Worm (Caenorhabditis elegans) whole organism, L3 larva: ENCODE data around the gene K05F1.10.

Experiments
- R02D3.7 ChIP-seq: fragments of 150-350 bp; optimal IDR thresholded peaks from 2 replicates; lab custom pipeline; 2014; ENCODE audit warnings: missing biosample characterization, missing genetic modification characterization
- ZK546.5 ChIP-seq: sonication (generic microtip); optimal IDR thresholded peaks from 2 replicates; lab custom pipeline; 2017; ENCODE audit warnings: missing biosample characterization, missing genetic modification characterization
- ama-1 ChIP-seq: fragments of 150-350 bp; optimal IDR thresholded peaks from 2 replicates; lab custom pipeline; 2018
- ceh-16 ChIP-seq: sonication (generic microtip); optimal IDR thresholded peaks from 2 replicates; lab custom pipeline; 2017; ENCODE audit warnings: missing biosample characterization, missing genetic modification characterization
- daf-12 ChIP-seq: fragments of 150-350 bp; optimal IDR thresholded peaks from 2 replicates; lab custom pipeline; 2014; ENCODE audit warnings: missing biosample characterization, missing genetic modification reagents, missing genetic modification characterization
- egl-5 ChIP-seq: fragments of 150-350 bp; optimal IDR thresholded peaks from 2 replicates; lab custom pipeline; 2017; ENCODE audit warnings: missing biosample characterization, missing genetic modification reagents, missing genetic modification characterization, inconsistent platforms
- elt-1 ChIP-seq: fragments of 150-350 bp; optimal IDR thresholded peaks from 2 replicates; lab custom pipeline; 2014; ENCODE audit warnings: missing biosample characterization, missing genetic modification characterization
- elt-2 ChIP-seq: sonication (generic microtip); optimal IDR thresholded peaks from 2 replicates; lab custom pipeline; 2016; ENCODE audit warnings: missing genetic modification reagents, mild to moderate bottlenecking, missing genetic modification characterization, missing compliant biosample characterization
- elt-3 ChIP-seq, 3 experiments: fragments of 150-350 bp in 1 of 3; sonication (generic microtip) in 2 of 3; optimal IDR thresholded peaks; 2 replicates in 2 of 3; 4 replicates in 1 of 3; lab custom pipeline; 2014 to 2017; ENCODE audit warnings: missing biosample characterization in 3 of 3, missing genetic modification characterization in 3 of 3
- eor-1 ChIP-seq, 2 experiments: fragments of 150-350 bp; optimal IDR thresholded peaks; 2 replicates each; lab custom pipeline; 2014 to 2018; ENCODE audit warnings: missing biosample characterization in 2 of 2, missing genetic modification characterization in 2 of 2
- fkh-10 ChIP-seq: sonication (generic microtip); optimal IDR thresholded peaks from 2 replicates; lab custom pipeline; 2017; ENCODE audit warnings: missing biosample characterization, missing genetic modification reagents, missing genetic modification characterization
- fkh-2 ChIP-seq: fragments of 150-350 bp; optimal IDR thresholded peaks from 2 replicates; lab custom pipeline; 2014; ENCODE audit warnings: missing biosample characterization, missing genetic modification reagents, missing genetic modification characterization
- fos-1 ChIP-seq: fragments of 150-350 bp; optimal IDR thresholded peaks from 2 replicates; lab custom pipeline; 2014; ENCODE audit warnings: missing biosample characterization, missing genetic modification characterization
- hmg-11 ChIP-seq: sonication (generic microtip); optimal IDR thresholded peaks from 2 replicates; lab custom pipeline; 2016; ENCODE audit warnings: missing genetic modification characterization, missing compliant biosample characterization
- lin-15B ChIP-seq: fragments of 150-350 bp; optimal IDR thresholded peaks from 2 replicates; lab custom pipeline; 2014; ENCODE audit warnings: missing biosample characterization, missing genetic modification characterization
- lin-39 ChIP-seq: fragments of 150-350 bp; optimal IDR thresholded peaks from 2 replicates; lab custom pipeline; 2018; ENCODE audit warnings: missing biosample characterization, missing genetic modification reagents, missing genetic modification characterization
- mdl-1 ChIP-seq: fragments of 150-350 bp; optimal IDR thresholded peaks from 2 replicates; lab custom pipeline; 2014; ENCODE audit warnings: missing biosample characterization, missing genetic modification characterization
- mml-1 ChIP-seq: fragments of 150-350 bp; sonication (generic microtip); optimal IDR thresholded peaks from 3 replicates; lab custom pipeline; 2014; ENCODE audit warnings: missing biosample characterization, missing genetic modification characterization
- nfya-1 ChIP-seq: sonication (generic microtip); optimal IDR thresholded peaks from 2 replicates; lab custom pipeline; 2017; ENCODE audit warnings: missing genetic modification characterization, mild to moderate bottlenecking, missing compliant biosample characterization, antibody characterized with exemption, moderate library complexity; ENCODE audit not compliant: insufficient read depth
- nhr-11 ChIP-seq: fragments of 150-350 bp; optimal IDR thresholded peaks from 2 replicates; lab custom pipeline; 2014; ENCODE audit warnings: missing biosample characterization, missing genetic modification characterization
- nhr-12 ChIP-seq: fragments of 150-350 bp; optimal IDR thresholded peaks from 2 replicates; lab custom pipeline; 2014; ENCODE audit warnings: missing biosample characterization, missing genetic modification characterization
- nhr-23 ChIP-seq: fragments of 150-350 bp; optimal IDR thresholded peaks from 2 replicates; lab custom pipeline; 2014; ENCODE audit warnings: missing biosample characterization, missing genetic modification reagents, missing genetic modification characterization
- nhr-237 ChIP-seq: fragments of 150-350 bp; optimal IDR thresholded peaks from 2 replicates; lab custom pipeline; 2014; ENCODE audit warnings: missing biosample characterization, missing genetic modification characterization
- nhr-25 ChIP-seq: sonication (generic microtip); optimal IDR thresholded peaks from 2 replicates; lab custom pipeline; 2017; ENCODE audit warnings: missing biosample characterization, missing genetic modification characterization
- nhr-28 ChIP-seq: fragments of 150-350 bp; optimal IDR thresholded peaks from 2 replicates; lab custom pipeline; 2014; ENCODE audit warnings: missing biosample characterization, missing genetic modification characterization
- nhr-43 ChIP-seq: sonication (generic microtip); optimal IDR thresholded peaks from 2 replicates; lab custom pipeline; 2016; ENCODE audit warnings: mild to moderate bottlenecking, missing genetic modification characterization, missing compliant biosample characterization; ENCODE audit not compliant: poor library complexity, severe bottlenecking
- nhr-76 ChIP-seq: fragments of 150-350 bp; sonication (generic microtip); optimal IDR thresholded peaks from 5 replicates; lab custom pipeline; 2014; ENCODE audit warnings: missing biosample characterization, missing genetic modification characterization
- pha-4 ChIP-seq: fragments of 150-350 bp; optimal IDR thresholded peaks from 2 replicates; lab custom pipeline; 2014; ENCODE audit warnings: missing biosample characterization, missing genetic modification reagents, missing genetic modification characterization
- pqm-1 ChIP-seq: fragments of 150-350 bp; optimal IDR thresholded peaks from 2 replicates; lab custom pipeline; 2017; ENCODE audit warnings: missing biosample characterization, missing genetic modification characterization, inconsistent platforms
- skn-1 ChIP-seq: fragments of 150-350 bp; optimal IDR thresholded peaks from 2 replicates; lab custom pipeline; 2014; ENCODE audit warnings: missing biosample characterization, missing genetic modification characterization
- snpc-4 ChIP-seq: fragments of 150-350 bp; optimal IDR thresholded peaks from 2 replicates; lab custom pipeline; 2014; ENCODE audit warnings: missing biosample characterization, missing genetic modification characterization
- unc-62 ChIP-seq: fragments of 150-350 bp; sonication (generic microtip); optimal IDR thresholded peaks from 4 replicates; lab custom pipeline; 2014; ENCODE audit warnings: missing biosample characterization, missing genetic modification reagents, missing genetic modification characterization
- ztf-11 ChIP-seq: fragments of 150-350 bp; optimal IDR thresholded peaks from 2 replicates; lab custom pipeline; 2014; ENCODE audit warnings: missing biosample characterization, missing genetic modification characterization
- ztf-4 ChIP-seq: fragments of 150-350 bp; optimal IDR thresholded peaks from 2 replicates; lab custom pipeline; 2014; ENCODE audit warnings: missing biosample characterization, missing genetic modification characterization

Gene K05F1.10

ce11 chrII:5841866-5842265, 36.6 kb upstream of the K05F1.10 start, which contains the start of gene nep-25:
nep-25 (plus strand) TSS chrII:5842240.
- TF ChIP-seq daf-12 (tag; lab: Kevin White, UChicago) = no peak
- no peak for TF ChIP-seq mdl-1 (tag; lab: Kevin White, UChicago)
- no peak for TF ChIP-seq fkh-10 (GFP tag; lab: Kevin White, UChicago)
- TF ChIP-seq nhr-11 = no peak
- no peak for TF ChIP-seq pqm-1
- TF ChIP-seq nhr-23 (tag; lab: Kevin White, UChicago) = no peak
- no peak for TF ChIP-seq nhr-12 (tag; lab: Kevin White, UChicago)
- no peak for TF ChIP-seq elt-3 (tag; optimal IDR thresholded peaks at IDR 0.05; lab: Kevin White, UChicago)
- TF ChIP-seq lin-15B (tag; lab: Kevin White, UChicago) = no peak
- TF ChIP-seq egl-5 (tag; lab: Kevin White, UChicago) = no peak
- TF ChIP-seq ZK546.5 (tag; lab: Kevin White, UChicago) = no peak
- no peak for TF ChIP-seq fos-1 (tag; lab: Kevin White, UChicago)
- no peak for TF ChIP-seq nhr-28 (tag; lab: Kevin White, UChicago)
- no peak for TF ChIP-seq mml-1
- TF ChIP-seq hmg-11 (tag; lab: Kevin White, UChicago) = no peak

ce11 chrII:5841053-5841547, 35.8 kb upstream of the K05F1.10 start, which contains the start of gene lec-5:
lec-5 (minus strand) TSS chrII:5841103.
- TF ChIP-seq mdl-1 (tag; lab: Kevin White, UChicago) (no peak), pqm-1 (no peak), nhr-43 (no peak), hmg-11 (tag; lab: Kevin White, UChicago) (no peak), lin-39 (peak; percentile 9), nhr-25 (tag; lab: Kevin White, UChicago) (no peak), daf-12 (tag; lab: Kevin White, UChicago) (no peak)

- TF ChIP-seq ztf-11 (tag; lab: Kevin White, UChicago) (no peak), ztf-4 (tag; lab: Kevin White, UChicago) (no peak), skn-1 (tag; lab: Kevin White, UChicago) (no peak), hmg-11 (tag; lab: Kevin White, UChicago) (peak; percentile 42), elt-3 (tag; optimal IDR thresholded peaks at IDR 0.05; lab: Kevin White, UChicago) (no peak), nfya-1 (tag; lab: Kevin White, UChicago) (peak; percentile 28), elt-2 (no peak), ama-1 (lab: Kevin White, UChicago) (peak; percentile 6), nhr-28 (tag; lab: Kevin White, UChicago) (no peak), pha-4 (tag; lab: Kevin White, UChicago) (peak; percentile 25), lin-15B (tag; lab: Kevin White, UChicago) (peak; percentile 4), unc-62 (no peak), nhr-237 (no peak), R02D3.7 (tag; lab: Kevin White, UChicago) (peak; percentile 88), ZK546.5 (tag; lab: Kevin White, UChicago) (no peak), ceh-16 (no peak), snpc-4 (tag; lab: Kevin White, UChicago) (peak; percentile 0), fkh-2 (no peak), nhr-43 (no peak), nhr-76 (tag; lab: Kevin White, UChicago) (no peak), elt-1 (no peak), nhr-11 (no peak), lin-39 (no peak)
- TF ChIP-seq, all 47 proteins: peak for 7
These were observed 34.0 kb upstream of the K05F1.10 start, which contains the start of gene ZK1248.19 for ce11 chrII:5839227-5839626. ZK1248.19 (minus strand) TSS chrII:5839414.

DNA sequence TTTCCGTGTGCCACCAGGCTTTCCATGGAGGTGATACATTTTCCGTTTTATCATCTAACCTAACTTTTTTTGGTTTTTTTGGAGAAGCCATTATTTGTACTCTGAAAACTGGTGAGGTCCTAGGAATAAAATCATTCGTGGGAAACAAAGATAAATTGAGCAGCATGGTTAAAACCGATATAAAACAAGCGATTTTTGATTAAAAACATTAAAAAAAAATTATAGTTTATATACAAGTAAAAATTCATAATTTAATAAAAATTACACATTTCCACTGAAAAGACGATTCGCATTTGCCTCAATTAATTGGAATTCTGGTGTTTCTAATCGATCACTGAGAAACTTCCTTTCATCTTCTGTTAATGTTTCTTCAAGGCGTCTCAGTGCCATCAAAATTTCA, 33.2 kb upstream of the K05F1.10 start, which contains the start of gene ZK1248.15:
ZK1248.15 (minus strand) TSS at position 101 of the 400 bp plus-strand sequence.
- TF ChIP-seq nhr-237 (no peak), egl-5 (tag; lab: Kevin White, UChicago) (no peak), ZK546.5 (tag; lab: Kevin White, UChicago) (no peak)

DNA sequence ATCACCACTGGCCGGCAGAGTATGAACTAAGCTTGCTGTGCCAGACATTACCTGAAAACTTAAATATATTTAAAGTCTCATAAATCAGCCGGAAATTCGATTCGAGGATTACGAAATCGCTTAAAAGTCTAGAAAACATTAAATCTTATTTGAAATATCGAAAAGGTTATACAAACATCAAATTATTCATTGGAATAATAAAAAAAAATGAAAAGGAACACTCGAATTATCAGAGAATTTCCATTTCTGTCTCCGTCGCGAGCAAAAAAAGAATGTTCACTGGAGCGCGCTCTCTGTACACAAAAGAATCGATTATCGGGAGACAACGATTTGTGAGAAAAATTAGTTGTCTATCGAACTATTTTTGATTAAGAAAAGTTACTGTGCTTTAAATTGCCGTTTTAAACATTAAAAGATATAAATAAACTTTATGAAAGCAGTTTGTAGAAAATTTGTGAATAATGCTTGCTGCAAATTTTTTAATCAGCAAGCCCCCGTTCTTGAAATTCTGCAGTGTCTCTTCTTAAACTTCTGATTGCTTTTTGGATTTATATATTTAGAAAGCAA, 31.0 kb upstream of the K05F1.10 start, which contains the start of gene fzo-1:
fzo-1 (minus strand) TSS at position 51 of the 567 bp plus-strand sequence.
- TF ChIP-seq lin-15B (tag; lab: Kevin White, UChicago) (peak; percentile 52), fkh-10 (GFP tag; lab: Kevin White, UChicago) (peak; percentile 22), nfya-1 (tag; lab: Kevin White, UChicago) (peak; percentile 60), egl-5 (tag; lab: Kevin White, UChicago) (no peak), pha-4 (tag; lab: Kevin White, UChicago) (peak; percentile 72), elt-2 (peak; percentile 47), snpc-4 (tag; lab: Kevin White, UChicago) (peak; percentile 29), eor-1 (tag; optimal IDR thresholded peaks at IDR 0.05; lab: Kevin White, UChicago) (no peak)
